Worm (Caenorhabditis elegans) whole organism, L4/young adult: Measurements from ENCODE around the gene K10H10.4.

Source experiments
- W03F9.2 ChIP-seq: fragments of 150-350 bp; optimal IDR thresholded peaks from 2 replicates; lab custom pipeline; 2014; ENCODE audit warnings: missing biosample characterization, missing genetic modification characterization
- dao-5 ChIP-seq: sonication (generic microtip); optimal IDR thresholded peaks from 2 replicates; lab custom pipeline; 2016; ENCODE audit warnings: missing genotype, missing genetic modification characterization, moderate library complexity, missing compliant biosample characterization
- him-1 ChIP-seq: sonication (generic microtip); optimal IDR thresholded peaks from 2 replicates; lab custom pipeline; 2016; ENCODE audit warnings: missing genotype, missing genetic modification reagents, missing genetic modification characterization, missing compliant biosample characterization

K10H10.4 gene

ce11 chrII:14500122-14500521, at the start of gene K10H10.4:
K10H10.4 (plus strand) TSS chrII:14500422.
- TF ChIP-seq him-1 = no peak
- TF ChIP-seq W03F9.2 (tag; lab: Kevin White, UChicago) = no peak
- TF ChIP-seq dao-5 (tag; lab: Kevin White, UChicago) = no peak

DNA sequence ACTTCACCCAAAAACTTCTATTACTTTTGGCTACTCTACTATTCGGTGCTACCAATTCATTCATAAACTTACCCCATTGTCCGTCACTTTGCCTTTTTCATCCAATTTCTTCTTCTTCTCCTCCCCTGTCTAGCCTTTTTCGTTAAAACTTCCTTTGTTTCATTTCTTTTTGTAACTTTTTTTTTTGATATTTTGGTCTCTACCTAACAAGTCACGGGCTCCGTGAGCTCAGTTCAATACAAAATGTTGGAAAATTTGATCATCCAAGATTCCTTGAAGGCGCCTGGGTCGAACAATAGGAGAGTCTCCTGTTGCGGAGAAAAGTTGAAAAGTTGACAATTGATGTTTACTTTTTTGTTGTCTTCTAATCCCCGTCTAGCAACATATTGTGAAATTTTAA, 48.3 kb upstream of the K10H10.4 start:
- TF ChIP-seq him-1 (no peak), W03F9.2 (tag; lab: Kevin White, UChicago) (no peak), dao-5 (tag; lab: Kevin White, UChicago) (no peak)

DNA sequence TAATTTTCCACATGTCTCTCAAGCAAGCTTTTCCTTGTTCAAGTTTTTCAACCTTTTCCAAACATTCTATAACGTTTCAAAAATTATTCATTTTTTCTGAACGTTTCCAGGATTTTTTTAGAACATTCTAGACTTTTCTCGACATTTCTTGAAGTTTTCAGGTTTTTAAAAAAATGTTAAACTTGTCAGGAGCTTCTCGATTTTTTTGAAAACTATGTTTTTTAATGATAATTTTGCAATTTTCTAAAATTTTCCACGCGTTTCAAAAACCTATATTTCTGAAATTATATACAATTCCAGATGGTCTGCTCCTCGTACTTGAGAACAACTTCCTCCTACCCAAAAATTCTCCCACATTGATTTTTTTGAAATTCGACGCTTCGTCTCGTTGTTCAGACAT, 44.9 kb upstream of the K10H10.4 start, which contains the start of gene dmsr-6:
Gene dmsr-6 (plus strand): TSS at position 301 of the 400 bp plus-strand sequence.
- TF ChIP-seq W03F9.2 (tag; lab: Kevin White, UChicago) = no peak
- TF ChIP-seq him-1 = no peak
- TF ChIP-seq dao-5 (tag; lab: Kevin White, UChicago) = no peak

- TF ChIP-seq dao-5 (tag; lab: Kevin White, UChicago) = no peak
Measured at ce11 chrII:14470020-14470419, 30.2 kb upstream of the K10H10.4 start.

ce11 chrII:14474700-14475099, 25.5 kb upstream of the K10H10.4 start:
- no peak for TF ChIP-seq him-1
- TF ChIP-seq W03F9.2 (tag; lab: Kevin White, UChicago) = no peak
- TF ChIP-seq dao-5 (tag; lab: Kevin White, UChicago) = no peak

DNA sequence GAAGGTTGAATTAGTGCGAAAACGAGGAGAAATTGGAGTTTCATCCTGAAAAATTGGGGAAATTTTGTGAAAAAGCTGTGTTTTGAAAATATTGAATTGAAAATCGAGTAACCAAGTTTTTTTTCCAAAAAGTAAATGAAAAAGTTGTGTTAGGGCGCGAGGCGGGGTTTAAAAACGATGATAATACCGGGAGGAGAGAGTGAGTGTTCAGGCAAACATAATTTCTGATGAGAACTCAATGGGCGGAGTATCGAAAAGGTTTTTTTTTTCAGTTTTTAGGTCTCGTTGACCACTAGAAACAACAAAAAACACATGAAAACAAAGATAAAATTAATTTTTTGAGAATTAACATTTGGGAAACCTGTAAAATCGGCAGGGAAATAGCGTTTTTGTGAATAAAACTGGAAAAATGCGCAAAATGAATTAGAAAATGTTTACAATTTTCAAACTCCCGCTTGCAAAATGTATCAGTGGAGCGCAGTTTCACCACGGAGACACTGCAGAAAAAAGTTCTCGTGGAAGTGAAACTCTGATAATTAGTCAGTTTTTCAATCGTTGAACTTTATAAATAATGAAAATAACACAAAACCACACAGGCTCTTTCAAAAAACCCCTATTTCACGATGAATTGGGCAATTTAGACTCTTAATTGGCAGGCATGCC, 20.5 kb upstream of the K10H10.4 start, which contains the start of gene C13B4.1:
Gene C13B4.1 (minus strand): TSS at position 51 of the 663 bp plus-strand sequence.
- no peak for TF ChIP-seq W03F9.2 (tag; lab: Kevin White, UChicago)

ce11 chrII:14480772-14481171, 19.4 kb upstream of the K10H10.4 start:
- no peak for TF ChIP-seq W03F9.2 (tag; lab: Kevin White, UChicago)

ce11 chrII:14483813-14484212, 16.4 kb upstream of the K10H10.4 start:
- TF ChIP-seq dao-5 (tag; lab: Kevin White, UChicago) (no peak), W03F9.2 (tag; lab: Kevin White, UChicago) (no peak), him-1 (no peak)

ce11 chrII:14488661-14489060, 11.6 kb upstream of the K10H10.4 start, which contains the start of gene usp-14:
usp-14 (minus strand) TSS chrII:14488688.
- peak; percentile 59 for TF ChIP-seq W03F9.2 (tag; lab: Kevin White, UChicago)
- TF ChIP-seq dao-5 (tag; lab: Kevin White, UChicago) = no peak
- TF ChIP-seq him-1 = no peak

DNA sequence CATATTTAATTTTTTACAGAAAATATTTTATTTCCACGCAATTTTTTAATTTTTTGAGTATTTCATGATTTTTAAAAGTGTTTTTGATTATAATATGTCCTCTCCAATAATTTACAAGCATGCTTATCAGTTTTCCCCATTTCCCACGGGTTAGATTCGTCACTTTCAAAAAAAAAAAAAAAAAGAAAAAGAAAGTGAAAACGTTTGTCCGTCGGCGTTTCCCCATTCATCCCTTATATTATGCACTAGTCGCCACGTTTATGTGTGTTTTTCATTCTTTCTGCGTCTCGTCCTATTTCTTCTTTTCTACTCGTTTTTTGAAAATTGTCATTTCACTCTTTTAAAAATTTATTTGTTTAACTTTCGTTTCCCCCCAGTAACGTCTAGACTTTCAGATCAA, 10.8 kb upstream of the K10H10.4 start, which contains the start of gene vnut-1:
Gene vnut-1 (plus strand): TSS at position 396 of the 400 bp plus-strand sequence.
- TF ChIP-seq him-1 (no peak), dao-5 (tag; lab: Kevin White, UChicago) (no peak), W03F9.2 (tag; lab: Kevin White, UChicago) (no peak)

DNA sequence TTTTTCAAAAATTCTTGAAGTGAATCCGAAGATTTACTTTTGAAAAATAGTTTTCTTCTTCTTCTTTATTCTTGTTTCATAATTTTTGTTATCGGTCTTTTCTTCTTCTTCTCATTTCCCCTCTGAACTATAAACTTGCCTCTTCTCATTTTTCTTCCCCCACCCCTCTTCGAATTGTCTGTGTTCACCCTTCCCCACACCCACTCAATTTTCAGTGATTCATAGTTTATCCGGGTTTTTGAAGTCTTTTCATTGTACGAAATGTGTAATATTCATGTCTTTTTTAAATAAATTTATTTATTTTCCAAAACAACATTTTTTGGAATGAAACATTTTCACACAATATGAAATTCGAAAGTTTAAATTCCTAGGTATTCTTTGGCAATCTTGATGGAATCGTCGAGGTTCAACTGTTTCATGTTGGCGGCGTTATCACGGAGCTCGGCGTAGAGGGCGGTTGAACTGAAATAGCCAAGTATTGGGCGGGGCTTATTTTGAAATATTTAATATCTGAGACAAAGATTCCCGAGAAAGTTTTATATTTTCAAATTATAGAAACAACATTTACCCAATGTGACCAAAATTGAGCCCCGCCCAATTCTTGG, 7.5 kb upstream of the K10H10.4 start:
- TF ChIP-seq him-1 = no peak
- no peak for TF ChIP-seq dao-5 (tag; lab: Kevin White, UChicago)
- TF ChIP-seq W03F9.2 (tag; lab: Kevin White, UChicago) = no peak

ce11 chrII:14494014-14494413, 6.2 kb upstream of the K10H10.4 start:
- TF ChIP-seq him-1 (no peak), W03F9.2 (tag; lab: Kevin White, UChicago) (no peak), dao-5 (tag; lab: Kevin White, UChicago) (no peak)

DNA sequence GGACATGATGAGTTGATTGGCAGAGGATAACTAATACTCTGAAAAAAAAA, 6.0 kb upstream of the K10H10.4 start, which contains the start of gene cysl-2:
Gene cysl-2 (minus strand): TSS at position 38 of the 50 bp plus-strand sequence.
- TF ChIP-seq dao-5 (tag; lab: Kevin White, UChicago) = no peak
- TF ChIP-seq him-1 = no peak
- no peak for TF ChIP-seq W03F9.2 (tag; lab: Kevin White, UChicago)

DNA sequence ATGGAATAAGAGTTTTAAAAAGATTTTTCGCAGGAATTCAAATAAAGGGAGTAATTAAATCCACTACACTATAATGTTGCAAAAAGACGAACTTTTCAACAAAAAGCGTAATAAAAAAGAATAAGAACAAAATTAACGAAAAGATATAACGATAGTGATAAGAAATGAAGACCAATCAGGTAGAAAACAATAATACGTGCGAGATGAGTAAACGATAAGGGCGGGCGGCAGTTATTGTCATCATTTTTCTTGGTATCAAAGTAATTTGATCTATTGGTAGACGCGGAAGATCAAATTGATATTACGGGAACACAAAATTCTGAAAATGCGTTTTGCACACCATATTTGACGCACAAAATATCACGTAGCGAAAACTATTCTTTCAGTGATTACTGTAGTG, 5.8 kb upstream of the K10H10.4 start:
- TF ChIP-seq dao-5 (tag; lab: Kevin White, UChicago) (no peak), W03F9.2 (tag; lab: Kevin White, UChicago) (no peak), him-1 (no peak)

DNA sequence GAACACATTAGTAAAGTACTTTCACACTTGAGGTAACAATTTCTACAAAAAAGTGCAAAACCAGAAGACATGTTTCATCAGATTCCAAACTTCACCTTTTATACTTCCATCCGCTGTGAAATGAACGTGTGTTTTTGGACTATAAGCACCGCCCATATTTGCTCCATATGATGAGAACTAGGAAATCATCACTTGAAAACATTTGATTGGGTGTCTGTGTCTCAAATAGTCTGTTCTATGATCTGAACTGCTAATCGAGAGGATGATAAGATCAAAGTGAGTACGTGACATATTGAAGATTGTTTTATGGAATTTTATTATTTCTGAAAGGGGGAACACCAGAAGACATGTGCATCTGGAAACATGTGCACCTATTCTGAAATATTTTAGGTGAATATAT, 4.9 kb upstream of the K10H10.4 start:
- TF ChIP-seq dao-5 (tag; lab: Kevin White, UChicago) (no peak), him-1 (no peak), W03F9.2 (tag; lab: Kevin White, UChicago) (no peak)
